Fruit fly (Drosophila melanogaster) whole organism, embryonic: ENCODE measurements around the gene Pif1B.

Experiments used
- CG10267 ChIP-seq: fragments of 200-800 bp; sonication (Bioruptor generic); optimal IDR thresholded peaks from 2 replicates; lab custom pipeline; 2018; ENCODE audit warnings: missing biosample characterization, mild to moderate bottlenecking, missing genetic modification characterization, moderate library complexity
- CG10654 ChIP-seq: fragments of 200-800 bp; sonication (Bioruptor generic); optimal IDR thresholded peaks from 2 replicates; lab custom pipeline; 2016; ENCODE audit warnings: missing biosample characterization, missing genetic modification characterization
- CG13624 ChIP-seq: fragments of 200-800 bp; sonication (Bioruptor generic); optimal IDR thresholded peaks from 2 replicates; lab custom pipeline; 2016; ENCODE audit warnings: missing biosample characterization, missing genetic modification characterization
- CG13775 ChIP-seq: fragments of 200-800 bp; sonication (Bioruptor generic); optimal IDR thresholded peaks from 3 replicates; lab custom pipeline; 2017; ENCODE audit warnings: missing biosample characterization, mild to moderate bottlenecking, missing genetic modification characterization
- CG16863 ChIP-seq: fragments of 200-800 bp; sonication (Bioruptor generic); optimal IDR thresholded peaks from 3 replicates; lab custom pipeline; 2016; ENCODE audit warnings: missing biosample characterization, missing genetic modification characterization
- CG2129 ChIP-seq: fragments of 200-800 bp; sonication (Bioruptor generic); IDR thresholded peaks from 2 replicates; pipeline ENCODE4 v1.3.6; 2022; ENCODE audit warnings: missing biosample characterization, missing genetic modification characterization; ENCODE audit not compliant: partially characterized antibody
- CG2202 ChIP-seq: fragments of 200-800 bp; sonication (Bioruptor generic); optimal IDR thresholded peaks from 2 replicates; lab custom pipeline; 2018; ENCODE audit warnings: missing biosample characterization, mild to moderate bottlenecking, missing genetic modification characterization
- CG30020 ChIP-seq: fragments of 200-800 bp; optimal IDR thresholded peaks from 2 replicates; lab custom pipeline; 2019; ENCODE audit warnings: missing biosample characterization, mild to moderate bottlenecking, missing genetic modification characterization, moderate library complexity
- CG33557 ChIP-seq: fragments of 200-800 bp; sonication (Bioruptor generic); optimal IDR thresholded peaks from 2 replicates; lab custom pipeline; 2019; ENCODE audit warnings: missing biosample characterization, mild to moderate bottlenecking, missing genetic modification characterization, moderate library complexity
- CG4328 ChIP-seq: fragments of 200-800 bp; sonication (Bioruptor generic); optimal IDR thresholded peaks from 3 replicates; lab custom pipeline; 2017; ENCODE audit warnings: missing biosample characterization, missing genetic modification reagents, missing genetic modification characterization
- CG4404 ChIP-seq: fragments of 200-800 bp; sonication (Bioruptor generic); IDR thresholded peaks from 2 replicates; pipeline ENCODE4 v1.3.6; 2022; ENCODE audit warnings: missing biosample characterization, missing genetic modification characterization
- CG4617 ChIP-seq: fragments of 200-800 bp; sonication (Bioruptor generic); optimal IDR thresholded peaks from 3 replicates; lab custom pipeline; 2016; ENCODE audit warnings: missing biosample characterization, missing genetic modification characterization, borderline replicate concordance
- CG6689 ChIP-seq: fragments of 200-800 bp; sonication (Bioruptor generic); IDR thresholded peaks from 2 replicates; pipeline ENCODE4 v1.3.6; 2022; ENCODE audit warnings: missing biosample characterization, missing genetic modification characterization
- CG7271 ChIP-seq: fragments of 200-800 bp; sonication (Bioruptor generic); optimal IDR thresholded peaks from 2 replicates; lab custom pipeline; 2018; ENCODE audit warnings: missing biosample characterization, mild to moderate bottlenecking, missing genetic modification characterization, moderate library complexity
- CG7372 ChIP-seq: fragments of 200-800 bp; sonication (Bioruptor generic); IDR thresholded peaks from 2 replicates; pipeline ENCODE4 v1.3.6; 2022; ENCODE audit warnings: missing biosample characterization, missing genetic modification characterization
- CG8290 ChIP-seq, 3 experiments: fragments of 200-800 bp; sonication (Bioruptor generic); optimal IDR thresholded peaks; 2 replicates each; lab custom pipeline; 2016 to 2019; ENCODE audit warnings: missing biosample characterization in 3 of 3, missing genetic modification characterization in 3 of 3, mild to moderate bottlenecking in 2 of 3, moderate library complexity in 1 of 3
- CG8359 ChIP-seq: fragments of 200-800 bp; sonication (Bioruptor generic); optimal IDR thresholded peaks from 2 replicates; lab custom pipeline; 2017; ENCODE audit warnings: missing biosample characterization, mild to moderate bottlenecking, missing genetic modification characterization, borderline replicate concordance
- CG8765 ChIP-seq: fragments of 200-800 bp; sonication (Bioruptor generic); IDR thresholded peaks from 2 replicates; pipeline ENCODE4 v1.3.6; 2022; ENCODE audit warnings: missing biosample characterization, missing genetic modification characterization
- CG9727 ChIP-seq: fragments of 200-800 bp; sonication (Bioruptor generic); optimal IDR thresholded peaks from 3 replicates; lab custom pipeline; 2017; ENCODE audit warnings: missing biosample characterization, mild to moderate bottlenecking, missing genetic modification characterization
- CoRest ChIP-seq: fragments of 200-800 bp; sonication (Bioruptor generic); optimal IDR thresholded peaks from 3 replicates; lab custom pipeline; 2018; ENCODE audit warnings: missing biosample characterization, mild to moderate bottlenecking, missing genetic modification characterization, moderate library complexity
- Dad ChIP-seq: fragments of 200-800 bp; sonication (Bioruptor generic); optimal IDR thresholded peaks from 3 replicates; lab custom pipeline; 2016; ENCODE audit warnings: missing biosample characterization, missing genetic modification characterization
- E2f1 ChIP-seq: fragments of 200-800 bp; sonication (Bioruptor generic); IDR thresholded peaks from 2 replicates; pipeline ENCODE4 v1.3.6; 2022; ENCODE audit warnings: missing biosample characterization, missing genetic modification characterization
- Elba2 ChIP-seq: fragments of 200-800 bp; sonication (Bioruptor generic); optimal IDR thresholded peaks from 3 replicates; lab custom pipeline; 2016; ENCODE audit warnings: missing biosample characterization, missing genetic modification characterization
- H2.0 ChIP-seq: fragments of 200-800 bp; sonication (Bioruptor generic); IDR thresholded peaks from 2 replicates; pipeline ENCODE4 v1.3.6; 2022; ENCODE audit warnings: missing biosample characterization, missing genetic modification characterization
- Rfx ChIP-seq: fragments of 200-800 bp; sonication (Bioruptor generic); IDR thresholded peaks from 2 replicates; pipeline ENCODE4 v1.3.6; 2022; ENCODE audit warnings: missing biosample characterization, missing genetic modification characterization
- Scr ChIP-seq: fragments of 200-800 bp; sonication (Bioruptor generic); IDR thresholded peaks from 2 replicates; pipeline ENCODE4 v1.3.6; 2022; ENCODE audit warnings: missing biosample characterization, missing genetic modification characterization; ENCODE audit not compliant: partially characterized antibody
- Vsx1 ChIP-seq: fragments of 200-800 bp; sonication (Bioruptor generic); optimal IDR thresholded peaks from 2 replicates; lab custom pipeline; 2017; ENCODE audit warnings: missing biosample characterization, mild to moderate bottlenecking, missing genetic modification characterization, missing genetic modification reagents
- Xbp1 ChIP-seq: fragments of 200-800 bp; sonication (Bioruptor generic); optimal IDR thresholded peaks from 3 replicates; lab custom pipeline; 2016; ENCODE audit warnings: missing biosample characterization, mild to moderate bottlenecking, missing genetic modification characterization
- Xrp1 ChIP-seq: fragments of 200-800 bp; sonication (Bioruptor generic); IDR thresholded peaks from 2 replicates; pipeline ENCODE4 v1.3.6; 2022; ENCODE audit warnings: missing biosample characterization, missing genetic modification characterization
- btn ChIP-seq: fragments of 200-800 bp; sonication (Bioruptor generic); optimal IDR thresholded peaks from 2 replicates; lab custom pipeline; 2016; ENCODE audit warnings: missing biosample characterization, missing genetic modification characterization
- danr ChIP-seq: fragments of 200-800 bp; sonication (Bioruptor generic); IDR thresholded peaks from 2 replicates; pipeline ENCODE4 v1.3.6; 2022; ENCODE audit warnings: missing biosample characterization, missing genetic modification characterization
- dati ChIP-seq: fragments of 200-800 bp; sonication (Bioruptor generic); IDR thresholded peaks from 2 replicates; pipeline ENCODE4 v1.3.6; 2022; ENCODE audit warnings: missing biosample characterization, missing genetic modification characterization
- dpn ChIP-seq, 2 experiments: fragments of 200-800 bp; sonication (Bioruptor generic); optimal IDR thresholded peaks; 3 replicates each; lab custom pipeline; 2016; ENCODE audit warnings: missing biosample characterization in 2 of 2, missing genetic modification characterization in 2 of 2
- fd64A ChIP-seq: fragments of 200-800 bp; sonication (Bioruptor generic); optimal IDR thresholded peaks from 3 replicates; lab custom pipeline; 2018; ENCODE audit warnings: missing biosample characterization, mild to moderate bottlenecking, missing genetic modification characterization
- fru ChIP-seq: fragments of >200 bp; optimal IDR thresholded peaks from 2 replicates; lab custom pipeline; 2017
- gcm ChIP-seq: fragments of 200-800 bp; sonication (Bioruptor generic); optimal IDR thresholded peaks from 2 replicates; lab custom pipeline; 2019; ENCODE audit warnings: missing biosample characterization, mild to moderate bottlenecking, missing genetic modification characterization, moderate library complexity
- grau ChIP-seq: fragments of 200-800 bp; optimal IDR thresholded peaks from 3 replicates; lab custom pipeline; 2019; ENCODE audit warnings: missing biosample characterization, mild to moderate bottlenecking, missing genetic modification characterization, moderate library complexity
- ind ChIP-seq: fragments of 200-800 bp; sonication (Bioruptor generic); optimal IDR thresholded peaks from 3 replicates; lab custom pipeline; 2016; ENCODE audit warnings: missing biosample characterization, missing genetic modification characterization
- insv ChIP-seq, 2 experiments: fragments of 200-800 bp; sonication (Bioruptor generic); optimal IDR thresholded peaks; 3 replicates each; lab custom pipeline; 2016 to 2018; ENCODE audit warnings: missing biosample characterization in 2 of 2, missing genetic modification characterization in 2 of 2
- kay ChIP-seq: fragments of 200-800 bp; sonication (Bioruptor generic); optimal IDR thresholded peaks from 2 replicates; lab custom pipeline; 2016; ENCODE audit warnings: missing biosample characterization, missing genetic modification characterization
- lov ChIP-seq, 2 experiments: fragments of 200-800 bp in 1 of 2; fragments of >200 bp in 1 of 2; sonication (Bioruptor generic) in 1 of 2; IDR thresholded peaks in 1 of 2; optimal IDR thresholded peaks in 1 of 2; 2 replicates in 1 of 2; 3 replicates in 1 of 2; pipeline versions ENCODE4 v1.3.6 to Lab custom; 2017 to 2022; ENCODE audit warnings: missing biosample characterization in 1 of 2, missing genetic modification characterization in 1 of 2
- maf-S ChIP-seq: fragments of 200-800 bp; sonication (Bioruptor generic); optimal IDR thresholded peaks from 2 replicates; lab custom pipeline; 2016; ENCODE audit warnings: missing biosample characterization, missing genetic modification characterization
- oc ChIP-seq: fragments of 200-800 bp; sonication (Bioruptor generic); optimal IDR thresholded peaks from 2 replicates; lab custom pipeline; 2018; ENCODE audit warnings: missing biosample characterization, mild to moderate bottlenecking, missing genetic modification characterization, moderate library complexity
- otp ChIP-seq: fragments of 200-800 bp; sonication (Bioruptor generic); IDR thresholded peaks from 3 replicates; pipeline ENCODE4, ENCODE4 v1.3.6; 2022; ENCODE audit warnings: missing biosample characterization, missing genetic modification characterization
- peb ChIP-seq: fragments of 200-800 bp; sonication (Bioruptor generic); IDR thresholded peaks from 2 replicates; pipeline ENCODE4 v1.3.6; 2022; ENCODE audit warnings: missing biosample characterization, missing genetic modification characterization
- pnt ChIP-seq: fragments of 200-800 bp; sonication (Bioruptor generic); optimal IDR thresholded peaks from 3 replicates; lab custom pipeline; 2016; ENCODE audit warnings: missing biosample characterization, missing genetic modification characterization
- ranshi ChIP-seq: fragments of 200-800 bp; sonication (Bioruptor generic); IDR thresholded peaks from 2 replicates; pipeline ENCODE4 v1.3.6; 2022; ENCODE audit warnings: missing biosample characterization, missing genetic modification characterization
- scrt ChIP-seq: fragments of 200-800 bp; sonication (Bioruptor generic); optimal IDR thresholded peaks from 2 replicates; lab custom pipeline; 2018; ENCODE audit warnings: missing biosample characterization, mild to moderate bottlenecking, missing genetic modification characterization, moderate library complexity
- sisA ChIP-seq: fragments of 200-800 bp; sonication (Bioruptor generic); IDR thresholded peaks from 2 replicates; pipeline ENCODE4 v1.3.6; 2022; ENCODE audit warnings: missing biosample characterization, missing genetic modification characterization
- unc-4 ChIP-seq: fragments of 200-800 bp; sonication (Bioruptor generic); IDR thresholded peaks from 2 replicates; pipeline ENCODE4 v1.3.6; 2022; ENCODE audit warnings: missing biosample characterization, missing genetic modification characterization; ENCODE audit not compliant: partially characterized antibody

Gene Pif1B

dm6 chr3R:8808518-8808921, 7.5 kb upstream of the Pif1B start (continued):
- TF ChIP-seq fd64A (GFP tag; lab: Kevin White, UChicago): no peak
- TF ChIP-seq btn (GFP tag; lab: Kevin White, UChicago): peak; percentile 8
- TF ChIP-seq Vsx1 (GFP tag; lab: Kevin White, UChicago): peak; percentile 37
- TF ChIP-seq danr (GFP tag; lab: Robert Waterston, UW): no peak
- TF ChIP-seq scrt (GFP tag; lab: Kevin White, UChicago): peak; percentile 23
- peak; percentile 42 for TF ChIP-seq ind (GFP tag; lab: Kevin White, UChicago)
- TF ChIP-seq CG2202 (tag; lab: Kevin White, UChicago): peak; percentile 73
- peak; percentile 71 for TF ChIP-seq Xbp1 (GFP tag; lab: Kevin White, UChicago)
- peak; percentile 96 for TF ChIP-seq CG9727
- TF ChIP-seq pnt (GFP tag; lab: Kevin White, UChicago): peak; percentile 57
- TF ChIP-seq CG13775: peak; percentile 88
- peak; percentile 75 for TF ChIP-seq CG8765 (GFP tag; lab: Robert Waterston, UW)
- TF ChIP-seq grau (tag; lab: Kevin White, UChicago): peak; percentile 79
- no peak for TF ChIP-seq CG2129 (GFP tag; lab: Robert Waterston, UW)
- peak; percentile 87 for TF ChIP-seq Xrp1 (GFP tag; lab: Robert Waterston, UW)
- peak in 1 of 2 experiments; percentile 17 for TF ChIP-seq insv (GFP tag; optimal IDR thresholded peaks at IDR 0.05; lab: Kevin White, UChicago)
- TF ChIP-seq gcm: peak; percentile 88
- peak; percentile 78 for TF ChIP-seq Elba2 (GFP tag; lab: Kevin White, UChicago)
- TF ChIP-seq CG16863 (GFP tag; lab: Kevin White, UChicago): peak; percentile 61
- no peak for TF ChIP-seq unc-4
- TF ChIP-seq CG8359 (GFP tag; lab: Kevin White, UChicago): peak; percentile 88
- TF ChIP-seq E2f1: peak; percentile 31; the same call in 1 of the 2 replicates
- no peak for TF ChIP-seq Scr (GFP tag; lab: Robert Waterston, UW)
- no peak for TF ChIP-seq lov (optimal IDR thresholded peaks at IDR 0.05; lab: Kevin White, UChicago)
- TF ChIP-seq lov (GFP tag; IDR thresholded peaks at IDR 0.05; lab: Robert Waterston, UW): peak; percentile 63; the same call in 1 of the 3 replicates
- TF ChIP-seq dati (GFP tag; lab: Robert Waterston, UW): no peak
- peak; percentile 32; the same call in 1 of the 2 replicates for TF ChIP-seq sisA (GFP tag; lab: Robert Waterston, UW)
- peak; percentile 17 for TF ChIP-seq CG4617 (GFP tag; lab: Kevin White, UChicago)
- peak; percentile 59 for TF ChIP-seq CG10654 (GFP tag; lab: Kevin White, UChicago)
- peak; percentile 49 for TF ChIP-seq CG4328
- peak; percentile 82 for TF ChIP-seq CG7271 (tag; lab: Kevin White, UChicago)
- TF ChIP-seq CG10267 (tag; lab: Kevin White, UChicago): peak; percentile 89
- TF ChIP-seq CG4404 (GFP tag; lab: Robert Waterston, UW): peak; percentile 90
- TF ChIP-seq kay (GFP tag; lab: Kevin White, UChicago): peak; percentile 53
- TF ChIP-seq CG7372 (GFP tag; lab: Robert Waterston, UW): no peak
- peak; percentile 52 for TF ChIP-seq CG8290 (GFP tag; optimal IDR thresholded peaks at IDR 0.05; lab: Kevin White, UChicago)
- peak in 1 of 2 experiments; percentile 60 for TF ChIP-seq CG8290 (tag; optimal IDR thresholded peaks at IDR 0.05; lab: Kevin White, UChicago)
- peak; percentile 53 for TF ChIP-seq H2.0 (GFP tag; lab: Robert Waterston, UW)
- peak; percentile 76 for TF ChIP-seq CG6689 (GFP tag; lab: Robert Waterston, UW)
- peak; percentile 48 to 56 for TF ChIP-seq dpn (GFP tag; optimal IDR thresholded peaks at IDR 0.05; lab: Kevin White, UChicago)
- 0 out of 2 replicates have a peak, but pooled peaks have one; percentile 8 for TF ChIP-seq Rfx (GFP tag; lab: Robert Waterston, UW)
- TF ChIP-seq ranshi (GFP tag; lab: Robert Waterston, UW): 0 out of 2 replicates have a peak, but pooled peaks have one; percentile 6
- TF ChIP-seq CG13624: peak; percentile 20
- TF ChIP-seq otp (GFP tag; lab: Robert Waterston, UW): peak; percentile 57; the same call in 1 of the 3 replicates
- no peak for TF ChIP-seq fru (lab: Kevin White, UChicago)
- TF ChIP-seq Dad (GFP tag; lab: Kevin White, UChicago): no peak
- TF ChIP-seq maf-S (GFP tag; lab: Kevin White, UChicago): peak; percentile 18
- TF ChIP-seq CG33557: peak; percentile 96
- TF ChIP-seq peb (GFP tag; lab: Robert Waterston, UW): peak; percentile 47; the same call in 1 of the 2 replicates
- peak; percentile 27 for TF ChIP-seq oc
- TF ChIP-seq CoRest (tag; lab: Kevin White, UChicago): peak; percentile 83
- TF ChIP-seq CG30020: peak; percentile 60
